Worm (Caenorhabditis elegans) whole organism, late embryonic: ENCODE measurements around the gene F49E2.5.

Experiments used
- C38D4.7 ChIP-seq: fragments of 200-800 bp; sonication (Bioruptor generic); optimal IDR thresholded peaks from 2 replicates; lab custom pipeline; 2018; ENCODE audit warnings: mild to moderate bottlenecking, missing genetic modification characterization, moderate library complexity, missing compliant biosample characterization
- ama-1 ChIP-seq: fragments of 150-350 bp; optimal IDR thresholded peaks from 2 replicates; lab custom pipeline; 2014
- fkh-10 ChIP-seq: fragments of 150-350 bp; optimal IDR thresholded peaks from 2 replicates; lab custom pipeline; 2014; ENCODE audit warnings: missing biosample characterization, missing genetic modification reagents, missing genetic modification characterization
- hlh-15 ChIP-seq: sonication (generic microtip); optimal IDR thresholded peaks from 2 replicates; lab custom pipeline; 2016; ENCODE audit warnings: missing genetic modification characterization, missing compliant biosample characterization
- nhr-11 ChIP-seq: fragments of 150-350 bp; optimal IDR thresholded peaks from 2 replicates; lab custom pipeline; 2014; ENCODE audit warnings: missing biosample characterization, missing genetic modification characterization
- pag-3 ChIP-seq: sonication (generic microtip); optimal IDR thresholded peaks from 2 replicates; lab custom pipeline; 2016; ENCODE audit warnings: missing compliant biosample characterization, missing genetic modification characterization, borderline replicate concordance
- sox-4 ChIP-seq: sonication (generic microtip); optimal IDR thresholded peaks from 2 replicates; lab custom pipeline; 2017; ENCODE audit warnings: mild to moderate bottlenecking, missing genetic modification characterization, inconsistent platforms, missing compliant biosample characterization
- unc-55 ChIP-seq: sonication (generic microtip); optimal IDR thresholded peaks from 2 replicates; lab custom pipeline; 2017; ENCODE audit warnings: missing biosample characterization, missing genetic modification reagents, missing genetic modification characterization
- ztf-16 ChIP-seq: sonication (generic microtip); optimal IDR thresholded peaks from 2 replicates; lab custom pipeline; 2017; ENCODE audit warnings: missing genetic modification characterization, missing compliant biosample characterization

DNA sequence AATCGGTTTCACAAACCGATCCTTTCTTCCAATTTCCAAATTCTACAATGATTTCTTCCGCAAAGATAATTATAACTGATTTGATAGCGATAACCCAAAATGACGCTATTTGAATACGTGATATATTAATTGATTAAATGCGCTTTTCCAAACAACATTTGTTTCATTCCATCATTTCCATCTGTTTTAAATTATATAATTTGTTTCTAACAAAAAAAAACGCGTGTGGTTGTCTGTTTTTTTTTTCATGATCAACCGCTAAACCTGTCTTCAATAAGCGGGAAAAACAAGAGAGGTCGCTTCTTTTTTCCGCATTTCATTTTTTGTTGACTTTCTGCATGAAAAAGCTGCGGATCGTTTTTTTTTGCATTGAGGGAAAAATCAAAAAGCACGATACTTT is 53.8 kb downstream of the F49E2.5 start:
- TF ChIP-seq pag-3 (tag; lab: Kevin White, UChicago) = no peak
- no peak for TF ChIP-seq fkh-10
- TF ChIP-seq C38D4.7 (GFP tag; lab: Kevin White, UChicago) = no peak
- no peak for TF ChIP-seq ama-1 (lab: Kevin White, UChicago)
- no peak for TF ChIP-seq sox-4 (tag; lab: Kevin White, UChicago)
- TF ChIP-seq hlh-15 = no peak
- no peak for TF ChIP-seq unc-55
- no peak for TF ChIP-seq ztf-16 (tag; lab: Kevin White, UChicago)
- TF ChIP-seq nhr-11 (tag; lab: Kevin White, UChicago) = no peak
